Worm (Caenorhabditis elegans) whole organism, young adult: ENCODE measurements around the gene C14F11.7.
A peak's percentile ranks its signal among the peaks of the same experiment; 100 is the strongest.

ENCODE experiments used
- B0019.2 ChIP-seq: fragments of 200-800 bp; sonication (Bioruptor generic); conservative IDR thresholded peaks from 2 replicates; pipeline ENCODE4 v1.3.6; 2022; ENCODE audit warnings: missing genetic modification reagents, missing genetic modification characterization, missing compliant biosample characterization
- C17E4.6 ChIP-seq: fragments of 200-800 bp; sonication (Bioruptor generic); IDR thresholded peaks from 2 replicates; pipeline ENCODE4 v1.3.6; 2022; ENCODE audit warnings: missing genetic modification reagents, missing genetic modification characterization, missing compliant biosample characterization
- F10E7.11 ChIP-seq: sonication (generic microtip); optimal IDR thresholded peaks from 2 replicates; lab custom pipeline; 2017; ENCODE audit warnings: mild to moderate bottlenecking, missing genetic modification characterization, moderate library complexity, missing compliant biosample characterization
- F37B4.10 ChIP-seq: fragments of 200-800 bp; sonication (Bioruptor generic); IDR thresholded peaks from 2 replicates; pipeline ENCODE4 v1.3.6; 2022; ENCODE audit warnings: missing genetic modification characterization, missing compliant biosample characterization
- F49E8.2 ChIP-seq: sonication (generic microtip); optimal IDR thresholded peaks from 3 replicates; lab custom pipeline; 2017; ENCODE audit warnings: missing genetic modification characterization, mild to moderate bottlenecking, missing compliant biosample characterization, antibody characterized with exemption, moderate library complexity; ENCODE audit not compliant: insufficient read depth
- F52B5.7 ChIP-seq: sonication (generic microtip); optimal IDR thresholded peaks from 2 replicates; lab custom pipeline; 2016; ENCODE audit warnings: mild to moderate bottlenecking, missing genetic modification characterization, missing compliant biosample characterization
- F55B11.4 ChIP-seq: sonication (generic microtip); optimal IDR thresholded peaks from 2 replicates; lab custom pipeline; 2016; ENCODE audit warnings: missing compliant biosample characterization, missing genetic modification characterization, borderline replicate concordance; ENCODE audit not compliant: insufficient read depth
- F57C9.4 ChIP-seq: sonication (generic microtip); optimal IDR thresholded peaks from 2 replicates; lab custom pipeline; 2017; ENCODE audit warnings: mild to moderate bottlenecking, missing genetic modification characterization, missing compliant biosample characterization
- K11D2.4 ChIP-seq: fragments of 200-800 bp; sonication (Bioruptor generic); IDR thresholded peaks from 2 replicates; pipeline ENCODE4 v1.3.6; 2022; ENCODE audit warnings: missing genetic modification reagents, missing genetic modification characterization, missing compliant biosample characterization
- K12H6.12 ChIP-seq: fragments of 200-800 bp; sonication (Bioruptor generic); optimal IDR thresholded peaks from 2 replicates; lab custom pipeline; 2018; ENCODE audit warnings: mild to moderate bottlenecking, missing genetic modification characterization, missing compliant biosample characterization
- T07F8.4 ChIP-seq: sonication (generic microtip); optimal IDR thresholded peaks from 2 replicates; lab custom pipeline; 2016; ENCODE audit warnings: mild to moderate bottlenecking, missing genetic modification characterization, moderate library complexity, missing compliant biosample characterization
- Y53F4B.3 ChIP-seq: fragments of 200-800 bp; sonication (Bioruptor generic); IDR thresholded peaks from 2 replicates; pipeline ENCODE4 v1.3.6; 2022; ENCODE audit warnings: missing genetic modification reagents, missing genetic modification characterization, missing compliant biosample characterization
- Y53G8AR.9 ChIP-seq: fragments of 200-800 bp; sonication (Bioruptor generic); conservative IDR thresholded peaks from 2 replicates; pipeline ENCODE4 v1.3.6; 2022; ENCODE audit warnings: missing genetic modification reagents, missing genetic modification characterization, missing compliant biosample characterization
- Y56A3A.18 ChIP-seq: fragments of 200-800 bp; sonication (Bioruptor generic); IDR thresholded peaks from 2 replicates; pipeline ENCODE4 v1.3.6; 2022; ENCODE audit warnings: missing genetic modification reagents, missing genetic modification characterization, missing compliant biosample characterization
- Y67H2A.10 ChIP-seq: fragments of 200-800 bp; sonication (Bioruptor generic); conservative IDR thresholded peaks from 2 replicates; pipeline ENCODE4 v1.3.6; 2022; ENCODE audit warnings: missing genetic modification reagents, missing genetic modification characterization, missing compliant biosample characterization
- aptf-3 ChIP-seq: fragments of 200-800 bp; sonication (Bioruptor generic); IDR thresholded peaks from 2 replicates; pipeline ENCODE4 v1.3.6; 2022; ENCODE audit warnings: missing genetic modification characterization, missing compliant biosample characterization
- atf-7 ChIP-seq: sonication (generic microtip); optimal IDR thresholded peaks from 2 replicates; lab custom pipeline; 2017; ENCODE audit warnings: mild to moderate bottlenecking, missing genetic modification characterization, missing compliant biosample characterization
- attf-3 ChIP-seq: fragments of 200-800 bp; sonication (Bioruptor generic); conservative IDR thresholded peaks from 2 replicates; pipeline ENCODE4 v1.3.6; 2022; ENCODE audit warnings: missing genetic modification reagents, missing genetic modification characterization, missing compliant biosample characterization
- bed-1 ChIP-seq: fragments of 200-800 bp; sonication (Bioruptor generic); IDR thresholded peaks from 2 replicates; pipeline ENCODE4 v1.3.6; 2022; ENCODE audit warnings: missing genetic modification reagents, missing genetic modification characterization, missing compliant biosample characterization
- bed-2 ChIP-seq: fragments of 200-800 bp; sonication (Bioruptor generic); IDR thresholded peaks from 2 replicates; pipeline ENCODE4 v1.3.6; 2022; ENCODE audit warnings: missing genetic modification reagents, missing genetic modification characterization, missing compliant biosample characterization
- chd-7 ChIP-seq: sonication (generic microtip); optimal IDR thresholded peaks from 2 replicates; lab custom pipeline; 2016; ENCODE audit warnings: mild to moderate bottlenecking, missing genetic modification characterization, moderate library complexity, missing compliant biosample characterization
- dpff-1 ChIP-seq: sonication (generic microtip); optimal IDR thresholded peaks from 2 replicates; lab custom pipeline; 2017; ENCODE audit warnings: mild to moderate bottlenecking, missing genetic modification characterization, missing compliant biosample characterization
- egrh-3 ChIP-seq: fragments of 200-800 bp; sonication (Bioruptor generic); IDR thresholded peaks from 2 replicates; pipeline ENCODE4 v1.3.6; 2022; ENCODE audit warnings: missing genetic modification reagents, missing genetic modification characterization, missing compliant biosample characterization
- ekl-4 ChIP-seq: fragments of 200-800 bp; sonication (Bioruptor generic); IDR thresholded peaks from 2 replicates; pipeline ENCODE4 v1.3.6; 2022; ENCODE audit warnings: missing genetic modification reagents, missing genetic modification characterization, missing compliant biosample characterization
- ets-4 ChIP-seq: fragments of 200-800 bp; sonication (Bioruptor generic); optimal IDR thresholded peaks from 2 replicates; lab custom pipeline; 2018; ENCODE audit warnings: mild to moderate bottlenecking, missing genetic modification characterization, missing compliant biosample characterization
- him-1 ChIP-seq: sonication (generic microtip); optimal IDR thresholded peaks from 2 replicates; lab custom pipeline; 2016; ENCODE audit warnings: missing genotype, missing genetic modification reagents, missing genetic modification characterization, missing compliant biosample characterization
- hmg-1.2 ChIP-seq: fragments of 200-800 bp; sonication (Bioruptor generic); IDR thresholded peaks from 2 replicates; pipeline ENCODE4 v1.3.6; 2022; ENCODE audit warnings: missing genetic modification reagents, missing genetic modification characterization, missing compliant biosample characterization
- hmg-20 ChIP-seq: fragments of 200-800 bp; sonication (Bioruptor generic); IDR thresholded peaks from 2 replicates; pipeline ENCODE4 v1.3.6; 2022; ENCODE audit warnings: missing genetic modification reagents, missing genetic modification characterization, missing compliant biosample characterization
- hrde-1 ChIP-seq: sonication (generic microtip); optimal IDR thresholded peaks from 2 replicates; lab custom pipeline; 2016; ENCODE audit warnings: missing genetic modification characterization, mild to moderate bottlenecking, missing compliant biosample characterization, moderate library complexity, missing genotype, missing genetic modification reagents, borderline replicate concordance
- let-526 ChIP-seq: fragments of 200-800 bp; sonication (Bioruptor generic); IDR thresholded peaks from 2 replicates; pipeline ENCODE4 v1.3.6; 2022; ENCODE audit warnings: missing genetic modification reagents, missing genetic modification characterization, missing compliant biosample characterization
- lin-26 ChIP-seq: fragments of 200-800 bp; sonication (Bioruptor generic); IDR thresholded peaks from 2 replicates; pipeline ENCODE4 v1.3.6; 2022; ENCODE audit warnings: missing genetic modification reagents, missing genetic modification characterization, missing compliant biosample characterization
- lin-40 ChIP-seq: sonication (generic microtip); optimal IDR thresholded peaks from 2 replicates; lab custom pipeline; 2016; ENCODE audit warnings: missing genetic modification characterization, mild to moderate bottlenecking, missing compliant biosample characterization, missing genotype, missing genetic modification reagents
- nhr-120 ChIP-seq: fragments of 200-800 bp; sonication (Bioruptor generic); IDR thresholded peaks from 2 replicates; pipeline ENCODE4 v1.3.6; 2022; ENCODE audit warnings: missing genetic modification characterization, missing compliant biosample characterization
- nhr-27 ChIP-seq: fragments of 200-800 bp; sonication (Bioruptor generic); optimal IDR thresholded peaks from 2 replicates; lab custom pipeline; 2018; ENCODE audit warnings: mild to moderate bottlenecking, missing genetic modification characterization, moderate library complexity, missing compliant biosample characterization
- nhr-80 ChIP-seq: sonication (generic microtip); optimal IDR thresholded peaks from 2 replicates; lab custom pipeline; 2016; ENCODE audit warnings: missing genetic modification characterization, missing compliant biosample characterization
- rec-8 ChIP-seq, 2 experiments: sonication (generic microtip); optimal IDR thresholded peaks; 2 replicates each; lab custom pipeline; 2016; ENCODE audit warnings: mild to moderate bottlenecking in 2 of 2, missing genetic modification characterization in 2 of 2, missing genetic modification reagents in 2 of 2, missing genotype in 2 of 2, missing biosample characterization in 1 of 2, missing compliant biosample characterization in 1 of 2, moderate library complexity in 1 of 2
- rpc-1 ChIP-seq, 2 experiments: fragments of 150-350 bp in 1 of 2; sonication (generic microtip) in 1 of 2; optimal IDR thresholded peaks; 2 replicates each; lab custom pipeline; 2014 to 2018; ENCODE audit warnings: missing biosample characterization in 1 of 2, missing genetic modification characterization in 1 of 2, missing genetic modification reagents in 1 of 2, missing genotype in 1 of 2
- sdz-38 ChIP-seq: sonication (generic microtip); optimal IDR thresholded peaks from 2 replicates; lab custom pipeline; 2016; ENCODE audit warnings: missing genotype, missing genetic modification characterization, missing compliant biosample characterization
- sea-2 ChIP-seq: fragments of 200-800 bp; sonication (Bioruptor generic); IDR thresholded peaks from 2 replicates; pipeline ENCODE4 v1.3.6; 2022; ENCODE audit warnings: missing genetic modification characterization, missing compliant biosample characterization
- snpc-1.1 ChIP-seq: sonication (generic microtip); optimal IDR thresholded peaks from 2 replicates; lab custom pipeline; 2017; ENCODE audit warnings: missing genetic modification characterization, mild to moderate bottlenecking, missing compliant biosample characterization, antibody characterized with exemption, moderate library complexity, missing genotype, missing genetic modification reagents; ENCODE audit not compliant: insufficient read depth
- snpc-1.3 ChIP-seq: sonication (generic microtip); optimal IDR thresholded peaks from 2 replicates; lab custom pipeline; 2017; ENCODE audit warnings: missing genetic modification characterization, mild to moderate bottlenecking, missing compliant biosample characterization, antibody characterized with exemption, moderate library complexity, missing genotype, missing genetic modification reagents; ENCODE audit not compliant: insufficient read depth
- sptf-2 ChIP-seq: fragments of 200-800 bp; sonication (Bioruptor generic); optimal IDR thresholded peaks from 2 replicates; lab custom pipeline; 2018; ENCODE audit warnings: mild to moderate bottlenecking, missing genetic modification characterization, missing compliant biosample characterization
- tlf-1 ChIP-seq: fragments of 200-800 bp; sonication (Bioruptor generic); optimal IDR thresholded peaks from 2 replicates; lab custom pipeline; 2018; ENCODE audit warnings: mild to moderate bottlenecking, missing genetic modification characterization, missing compliant biosample characterization
- xnd-1 ChIP-seq: sonication (generic microtip); optimal IDR thresholded peaks from 2 replicates; lab custom pipeline; 2016; ENCODE audit warnings: missing genotype, missing genetic modification reagents, missing genetic modification characterization, missing compliant biosample characterization
- ztf-25 ChIP-seq: fragments of 200-800 bp; sonication (Bioruptor generic); IDR thresholded peaks from 2 replicates; pipeline ENCODE4 v1.3.6; 2022; ENCODE audit warnings: missing genetic modification reagents, missing genetic modification characterization, missing compliant biosample characterization
- ztf-26 ChIP-seq: sonication (generic microtip); optimal IDR thresholded peaks from 2 replicates; lab custom pipeline; 2017; ENCODE audit warnings: missing genetic modification characterization, missing compliant biosample characterization
- ztf-28 ChIP-seq: fragments of 200-800 bp; sonication (Bioruptor generic); IDR thresholded peaks from 2 replicates; pipeline ENCODE4 v1.3.6; 2022; ENCODE audit warnings: missing genetic modification reagents, missing genetic modification characterization, missing compliant biosample characterization

Gene C14F11.7

ce11 chrX:6251947-6252617, 43.7 kb upstream of the C14F11.7 start (continued):
- TF ChIP-seq F52B5.7 (tag; lab: Kevin White, UChicago) (peak; percentile 34), Y53F4B.3 (no peak), F57C9.4 (tag; lab: Kevin White, UChicago) (peak; percentile 26), hmg-20 (no peak; the same call in none of the 2 replicates), snpc-1.1 (no peak), lin-40 (peak; percentile 40), ekl-4 (no peak), ztf-28 (GFP tag; lab: Robert Waterston, UW) (no peak), sea-2 (GFP tag; lab: Robert Waterston, UW) (no peak), ets-4 (GFP tag; lab: Kevin White, UChicago) (no peak), tlf-1 (no peak), attf-3 (GFP tag; lab: Robert Waterston, UW) (no peak), nhr-80 (tag; lab: Kevin White, UChicago) (peak; percentile 3), rpc-1 (optimal IDR thresholded peaks at IDR 0.05; lab: Kevin White, UChicago) (no peak), rpc-1 (tag; optimal IDR thresholded peaks at IDR 0.05; lab: Kevin White, UChicago) (no peak), Y67H2A.10 (GFP tag; lab: Robert Waterston, UW) (no peak), hrde-1 (tag; lab: Kevin White, UChicago) (no peak), hmg-1.2 (GFP tag; lab: Robert Waterston, UW) (peak; percentile 36), egrh-3 (GFP tag; lab: Robert Waterston, UW) (peak; percentile 85), F10E7.11 (tag; lab: Kevin White, UChicago) (no peak), nhr-27 (tag; lab: Kevin White, UChicago) (no peak), aptf-3 (no peak), lin-26 (GFP tag; lab: Robert Waterston, UW) (peak; percentile 49; the same call in 1 of the 2 replicates), him-1 (tag; lab: Kevin White, UChicago) (no peak), ztf-26 (peak; percentile 54), F37B4.10 (GFP tag; lab: Robert Waterston, UW) (no peak), chd-7 (peak; percentile 30), bed-2 (GFP tag; lab: Robert Waterston, UW) (no peak), xnd-1 (no peak), sptf-2 (no peak), rec-8 (tag; optimal IDR thresholded peaks at IDR 0.05; lab: Kevin White, UChicago) (no peak), F49E8.2 (tag; lab: Kevin White, UChicago) (no peak), ztf-25 (GFP tag; lab: Robert Waterston, UW) (no peak), bed-1 (GFP tag; lab: Robert Waterston, UW) (no peak), let-526 (no peak), dpff-1 (tag; lab: Kevin White, UChicago) (no peak), sdz-38 (tag; lab: Kevin White, UChicago) (no peak), snpc-1.3 (tag; lab: Kevin White, UChicago) (no peak), nhr-120 (no peak), Y53G8AR.9 (0 out of 2 replicates have a peak, but pooled peaks have one; percentile 52), F55B11.4 (tag; lab: Kevin White, UChicago) (no peak), B0019.2 (GFP tag; lab: Robert Waterston, UW) (no peak), Y56A3A.18 (GFP tag; lab: Robert Waterston, UW) (0 out of 2 replicates have a peak, but pooled peaks have one; percentile 41), K12H6.12 (tag; lab: Kevin White, UChicago) (no peak), atf-7 (tag; lab: Kevin White, UChicago) (peak; percentile 8), C17E4.6 (GFP tag; lab: Robert Waterston, UW) (no peak), K11D2.4 (peak; percentile 48), T07F8.4 (tag; lab: Kevin White, UChicago) (no peak)
